Worm (Caenorhabditis elegans): Measurements from ENCODE around the gene atg-9.

DNA sequence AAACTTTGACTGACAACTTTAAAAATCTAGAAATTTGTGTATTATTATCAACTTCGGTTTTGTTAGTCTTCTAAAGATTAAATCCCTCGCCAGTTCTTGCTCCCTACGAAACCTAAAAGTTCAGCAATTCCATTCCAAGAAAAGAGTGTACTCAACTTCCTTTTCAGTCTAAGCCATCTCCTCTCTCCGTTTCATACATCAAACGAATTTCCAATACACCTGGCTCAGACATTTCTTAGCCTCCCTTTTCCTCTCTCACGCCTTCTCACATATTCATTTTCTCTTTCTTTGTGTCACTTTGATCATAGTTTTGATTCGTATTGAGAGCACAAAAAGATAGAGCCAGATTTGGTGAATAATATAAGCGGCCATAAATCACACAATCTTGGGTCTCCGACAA lies 47.1 kb downstream of the atg-9 start, which contains the start of gene nhr-253:
- TF ChIP-seq ztf-11 (tag; optimal IDR thresholded peaks at IDR 0.05) (no peak), unc-62 (GFP tag; optimal IDR thresholded peaks at IDR 0.05) (no peak), sma-9 (GFP tag; optimal IDR thresholded peaks at IDR 0.05) (no peak), sma-9 (tag; optimal IDR thresholded peaks at IDR 0.05) (no peak)
